Fruit fly (Drosophila melanogaster): ENCODE results near the gene spir.

Gene spir

DNA sequence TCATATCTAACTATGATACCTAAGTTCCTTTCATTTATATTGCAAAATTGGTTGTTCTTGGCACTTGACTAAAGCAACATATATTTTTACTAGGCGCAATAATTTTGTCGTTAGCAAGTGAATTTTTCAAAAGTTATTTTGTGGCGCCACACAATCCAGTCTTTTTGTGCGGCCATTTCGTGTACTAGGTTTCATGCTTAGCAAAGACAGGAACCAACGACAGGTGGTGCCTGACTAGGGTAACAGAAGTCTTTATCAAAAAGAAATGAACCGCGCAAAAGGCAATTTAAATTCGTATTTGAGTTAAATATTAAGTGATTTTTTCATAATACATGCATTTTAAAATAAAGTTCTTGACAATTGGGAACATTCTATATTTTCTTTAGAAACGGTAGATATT lies 17.1 kb upstream of the spir start (continued):
- TF ChIP-seq Ets97D (GFP tag; optimal IDR thresholded peaks at IDR 0.05): peak; percentile 29
- TF ChIP-seq Taf1 (GFP tag; IDR thresholded peaks at IDR 0.05): no peak
- no peak for TF ChIP-seq sima (GFP tag; optimal IDR thresholded peaks at IDR 0.05)
- no peak for TF ChIP-seq CG11085 (GFP tag; IDR thresholded peaks at IDR 0.05)
- no peak for TF ChIP-seq Side (GFP tag; optimal IDR thresholded peaks at IDR 0.05)
- peak; percentile 19; the same call in 1 of the 2 replicates for TF ChIP-seq NFAT (GFP tag; IDR thresholded peaks at IDR 0.05)
- TF ChIP-seq Rfx (GFP tag; IDR thresholded peaks at IDR 0.05): peak; percentile 27; the same call in 1 of the 2 replicates
- no peak for TF ChIP-seq CG3726 (GFP tag; IDR thresholded peaks at IDR 0.05)
- TF ChIP-seq Atf3 (GFP tag; optimal IDR thresholded peaks at IDR 0.05): no peak
- TF ChIP-seq dati (GFP tag; IDR thresholded peaks at IDR 0.05): no peak
- TF ChIP-seq Hr51 (GFP tag; optimal IDR thresholded peaks at IDR 0.05): no peak
- no peak for TF ChIP-seq zf30C (GFP tag; optimal IDR thresholded peaks at IDR 0.05)
- TF ChIP-seq kni (GFP tag; optimal IDR thresholded peaks at IDR 0.05): no peak
- TF ChIP-seq lilli (GFP tag; optimal IDR thresholded peaks at IDR 0.05): no peak
- no peak for TF ChIP-seq sqz (GFP tag; optimal IDR thresholded peaks at IDR 0.05)
- TF ChIP-seq E2f2 (GFP tag; IDR thresholded peaks at IDR 0.05): peak; percentile 82
- no peak for TF ChIP-seq CG13123 (GFP tag; optimal IDR thresholded peaks at IDR 0.05)
- no peak for TF ChIP-seq hkb (optimal IDR thresholded peaks at IDR 0.05)
- no peak for TF ChIP-seq hkb (GFP tag; IDR thresholded peaks at IDR 0.05)
- peak; percentile 74 for TF ChIP-seq Dp (GFP tag; optimal IDR thresholded peaks at IDR 0.05)
- TF ChIP-seq CG7839 (tag; optimal IDR thresholded peaks at IDR 0.05): peak; percentile 21
- no peak for TF ChIP-seq caup (GFP tag; optimal IDR thresholded peaks at IDR 0.05; ENCODE audit: severe bottlenecking)
- no peak for TF ChIP-seq Nf-YB (GFP tag; optimal IDR thresholded peaks at IDR 0.05)
- no peak for TF ChIP-seq dm (GFP tag; optimal IDR thresholded peaks at IDR 0.05)
- no peak for TF ChIP-seq CG4854 (GFP tag; optimal IDR thresholded peaks at IDR 0.05)
- no peak for TF ChIP-seq Ravus (GFP tag; IDR thresholded peaks at IDR 0.05)
- no peak for TF ChIP-seq Sox102F (GFP tag; optimal IDR thresholded peaks at IDR 0.05)
- TF ChIP-seq CG11504 (tag; optimal IDR thresholded peaks at IDR 0.05): peak; percentile 72
- TF ChIP-seq CG1233 (GFP tag; optimal IDR thresholded peaks at IDR 0.05): no peak
- no peak for TF ChIP-seq CG6683 (GFP tag; optimal IDR thresholded peaks at IDR 0.05)
- TF ChIP-seq Sox100B (GFP tag; optimal IDR thresholded peaks at IDR 0.05): no peak
- TF ChIP-seq sens-2 (GFP tag; IDR thresholded peaks at IDR 0.05): no peak
- no peak; the same call in 1 of the 2 replicates for TF ChIP-seq CG11247 (GFP tag; IDR thresholded peaks at IDR 0.05)

- TF ChIP-seq HHEX (GFP tag; optimal IDR thresholded peaks at IDR 0.05): no peak
- TF ChIP-seq ara (GFP tag; IDR thresholded peaks at IDR 0.05): no peak
- TF ChIP-seq CG12219 (GFP tag; optimal IDR thresholded peaks at IDR 0.05): no peak
- no peak for TF ChIP-seq Fer2 (tag; optimal IDR thresholded peaks at IDR 0.05)
These were observed 16.6 kb upstream of the spir start, which contains the start of gene CG12617 for dm6 chr2L:20294393-20294792. CG12617 (plus strand) TSS chr2L:20294693.

DNA sequence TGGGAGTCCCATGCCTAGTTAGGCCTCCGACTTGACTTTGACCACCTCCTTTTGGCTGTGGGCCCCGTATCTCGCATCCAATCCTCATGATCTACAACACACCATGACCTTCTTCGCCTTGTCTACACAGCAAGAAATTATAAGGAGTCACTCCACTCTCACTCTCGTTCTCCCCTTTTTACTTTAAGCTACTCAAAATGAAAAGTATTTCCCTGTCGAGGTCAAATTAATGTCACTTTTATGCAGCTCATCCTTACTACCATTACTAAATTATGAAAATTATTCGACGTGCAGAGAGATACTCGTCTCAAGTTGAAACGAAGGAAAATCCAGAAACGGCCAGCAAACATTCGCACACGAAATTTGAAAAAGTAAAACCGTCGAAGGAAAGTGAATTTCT lies 15.2 kb upstream of the spir start:
- TF ChIP-seq CG11085 (GFP tag; IDR thresholded peaks at IDR 0.05) (no peak), Drgx (GFP tag; IDR thresholded peaks at IDR 0.05) (peak; percentile 36), sqz (GFP tag; optimal IDR thresholded peaks at IDR 0.05) (no peak), ash1 (GFP tag; optimal IDR thresholded peaks at IDR 0.05) (no peak), zf30C (GFP tag; optimal IDR thresholded peaks at IDR 0.05) (no peak), odd (GFP tag; optimal IDR thresholded peaks at IDR 0.05) (no peak)

Data from whole organism, embryonic.